Worm (Caenorhabditis elegans): ENCODE results near the gene Y40C7B.4.

DNA sequence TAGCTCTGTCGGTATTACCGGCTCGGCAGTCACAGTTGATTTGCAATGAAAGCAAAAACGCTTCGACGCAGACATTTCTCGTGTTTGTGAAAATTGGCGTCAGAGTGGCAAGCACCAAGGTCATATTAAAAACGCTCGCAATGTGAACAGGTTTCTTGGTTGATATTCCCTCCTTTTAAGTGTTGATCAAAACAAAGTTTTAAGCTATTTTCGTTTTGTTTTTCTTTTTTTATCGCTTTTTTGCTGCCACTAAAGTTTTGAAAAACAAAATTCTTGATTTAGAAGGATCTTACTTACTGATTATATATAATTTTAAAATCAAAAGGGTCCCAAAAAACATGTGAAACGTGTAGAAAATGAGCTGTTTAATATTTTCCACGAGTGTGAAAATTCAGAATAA lies 38.1 kb upstream of the Y40C7B.4 start, which contains the start of gene C33E10.8:
- TF ChIP-seq klf-2 (GFP tag; conservative IDR thresholded peaks at IDR 0.05) = no peak
- TF ChIP-seq ztf-23 (GFP tag; IDR thresholded peaks at IDR 0.05) = no peak
